Fruit fly (Drosophila melanogaster) Kc167 (cell line): ENCODE data around the gene Kots.

ENCODE experiments used
- Myc ChIP-seq: fragments of >200 bp; optimal IDR thresholded peaks from 2 replicates; lab custom pipeline; 2017; ENCODE audit warnings: missing external identifiers
- Sin3A ChIP-seq: fragments of >200 bp; optimal IDR thresholded peaks from 2 replicates; lab custom pipeline; 2018; ENCODE audit warnings: missing external identifiers
- h ChIP-seq: fragments of >200 bp; optimal IDR thresholded peaks from 3 replicates; lab custom pipeline; 2018; ENCODE audit warnings: missing external identifiers
- ttk ChIP-seq: sonication (Bioruptor generic); optimal IDR thresholded peaks from 2 replicates; lab custom pipeline; 2017; ENCODE audit warnings: missing external identifiers

DNA sequence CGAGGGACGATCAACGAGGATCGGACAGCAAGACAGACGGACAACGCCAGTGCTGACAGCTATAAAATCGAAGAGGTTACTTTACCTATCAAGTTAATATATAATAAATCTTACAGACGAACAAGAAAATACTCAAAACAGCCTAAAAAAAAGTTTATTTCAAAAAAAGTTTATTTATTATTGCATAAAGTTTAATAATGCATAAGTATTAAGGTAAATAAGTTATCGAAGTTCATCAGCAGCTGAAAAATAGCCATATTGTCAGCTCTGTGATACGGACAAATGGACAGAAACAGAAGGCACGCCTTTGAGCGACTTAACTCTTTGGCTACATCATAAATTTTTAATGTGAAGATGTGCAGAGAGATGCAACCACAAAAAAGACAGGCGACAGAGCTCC, 47.7 kb upstream of the Kots start:
- TF ChIP-seq h (lab: Kevin White, UChicago) (no peak), Sin3A (lab: Kevin White, UChicago) (no peak), Myc (lab: Kevin White, UChicago) (no peak), ttk (no peak)
